Worm (Caenorhabditis elegans) whole organism, L4 larva: ENCODE data around the gene F57F4.1.

Source experiments
- F26F4.8 ChIP-seq: fragments of 200-800 bp; sonication (Bioruptor generic); conservative IDR thresholded peaks from 2 replicates; pipeline ENCODE4 v1.3.6; 2022; ENCODE audit warnings: missing genetic modification characterization, missing compliant biosample characterization
- F37D6.2 ChIP-seq: sonication (generic microtip); optimal IDR thresholded peaks from 2 replicates; lab custom pipeline; 2016; ENCODE audit warnings: mild to moderate bottlenecking, missing genetic modification characterization, missing compliant biosample characterization
- T26A8.4 ChIP-seq: fragments of 200-800 bp; sonication (Bioruptor generic); IDR thresholded peaks from 2 replicates; pipeline ENCODE4 v1.3.6; 2022; ENCODE audit warnings: missing genetic modification characterization, missing compliant biosample characterization
- Y105C5A.15 ChIP-seq: fragments of 200-800 bp; sonication (Bioruptor generic); IDR thresholded peaks from 2 replicates; pipeline ENCODE4 v1.3.6; 2022; ENCODE audit warnings: missing genetic modification characterization, missing compliant biosample characterization
- Y75B8A.6 ChIP-seq: fragments of 200-800 bp; sonication (Bioruptor generic); IDR thresholded peaks from 2 replicates; pipeline ENCODE4 v1.3.6; 2022; ENCODE audit warnings: missing genetic modification reagents, missing genetic modification characterization, missing compliant biosample characterization
- aha-1 ChIP-seq: fragments of 150-350 bp; peaks from one replicate; lab custom pipeline; 2014; ENCODE audit warnings: missing biosample characterization, missing genetic modification characterization
- aly-2 ChIP-seq: sonication (generic microtip); optimal IDR thresholded peaks from 2 replicates; lab custom pipeline; 2018; ENCODE audit warnings: missing biosample characterization, missing genetic modification characterization
- ceh-44 ChIP-seq: fragments of 200-800 bp; sonication (Bioruptor generic); IDR thresholded peaks from 2 replicates; pipeline ENCODE4 v1.3.6; 2022; ENCODE audit warnings: missing genetic modification reagents, missing genetic modification characterization, missing compliant biosample characterization
- ceh-62 ChIP-seq: sonication (generic microtip); optimal IDR thresholded peaks from 2 replicates; lab custom pipeline; 2017; ENCODE audit warnings: missing biosample characterization, missing genetic modification characterization
- cey-2 ChIP-seq: sonication (generic microtip); optimal IDR thresholded peaks from 3 replicates; lab custom pipeline; 2017; ENCODE audit warnings: missing genetic modification characterization, mild to moderate bottlenecking, missing compliant biosample characterization, antibody characterized with exemption, borderline replicate concordance; ENCODE audit not compliant: insufficient read depth
- daf-12 ChIP-seq: fragments of 150-350 bp; optimal IDR thresholded peaks from 2 replicates; lab custom pipeline; 2014; ENCODE audit warnings: missing biosample characterization, missing genetic modification reagents, missing genetic modification characterization
- daf-16 ChIP-seq, 3 experiments: sonication (generic microtip); optimal IDR thresholded peaks; 2 replicates each; lab custom pipeline; 2016 to 2017; ENCODE audit warnings: missing genetic modification characterization in 3 of 3, missing genetic modification reagents in 3 of 3, mild to moderate bottlenecking in 2 of 3, missing compliant biosample characterization in 2 of 3, missing biosample characterization in 1 of 3, moderate library complexity in 1 of 3
- daf-19 ChIP-seq: fragments of 200-800 bp; sonication (Bioruptor generic); conservative IDR thresholded peaks from 2 replicates; pipeline ENCODE4 v1.3.6; 2022; ENCODE audit warnings: missing genetic modification characterization, missing compliant biosample characterization
- dmd-9 ChIP-seq: fragments of 200-800 bp; sonication (Bioruptor generic); IDR thresholded peaks from 2 replicates; pipeline ENCODE4 v1.3.6; 2022; ENCODE audit warnings: missing genetic modification reagents, missing genetic modification characterization, missing compliant biosample characterization
- dpl-1 ChIP-seq: fragments of 150-350 bp; optimal IDR thresholded peaks from 2 replicates; lab custom pipeline; 2014; ENCODE audit warnings: missing biosample characterization, missing genetic modification reagents, missing genetic modification characterization
- dve-1 ChIP-seq: sonication (generic microtip); optimal IDR thresholded peaks from 2 replicates; lab custom pipeline; 2017; ENCODE audit warnings: antibody characterized with exemption, mild to moderate bottlenecking, missing genetic modification characterization, missing compliant biosample characterization; ENCODE audit not compliant: insufficient read depth
- egl-27 ChIP-seq: sonication (generic microtip); optimal IDR thresholded peaks from 3 replicates; lab custom pipeline; 2017; ENCODE audit warnings: missing biosample characterization, missing genetic modification reagents, missing genetic modification characterization
- egl-43 ChIP-seq: fragments of 200-800 bp; sonication (Bioruptor generic); IDR thresholded peaks from 2 replicates; pipeline ENCODE4 v1.3.6; 2022; ENCODE audit warnings: missing genetic modification reagents, missing genetic modification characterization, missing compliant biosample characterization
- fos-1 ChIP-seq: fragments of 150-350 bp; optimal IDR thresholded peaks from 2 replicates; lab custom pipeline; 2014; ENCODE audit warnings: missing biosample characterization, missing genetic modification characterization
- hlh-11 ChIP-seq: fragments of 200-800 bp; sonication (Bioruptor generic); optimal IDR thresholded peaks from 2 replicates; lab custom pipeline; 2018; ENCODE audit warnings: mild to moderate bottlenecking, missing genetic modification characterization, missing compliant biosample characterization
- hlh-30 ChIP-seq: sonication (generic microtip); optimal IDR thresholded peaks from 2 replicates; lab custom pipeline; 2017; ENCODE audit warnings: antibody characterized with exemption, mild to moderate bottlenecking, missing genetic modification characterization, missing compliant biosample characterization; ENCODE audit not compliant: insufficient read depth
- lin-15B ChIP-seq: fragments of 150-350 bp; sonication (generic microtip); optimal IDR thresholded peaks from 3 replicates; lab custom pipeline; 2014; ENCODE audit warnings: missing biosample characterization, missing genetic modification characterization
- lin-29 ChIP-seq: fragments of 200-800 bp; sonication (Bioruptor generic); IDR thresholded peaks from 2 replicates; pipeline ENCODE4 v1.3.6; 2022; ENCODE audit warnings: missing genetic modification reagents, missing genetic modification characterization, missing compliant biosample characterization
- lin-38 ChIP-seq: fragments of 200-800 bp; sonication (Bioruptor generic); IDR thresholded peaks from 2 replicates; pipeline ENCODE4 v1.3.6; 2022; ENCODE audit warnings: missing genetic modification reagents, missing genetic modification characterization, missing compliant biosample characterization
- lin-39 ChIP-seq: fragments of 150-350 bp; optimal IDR thresholded peaks from 2 replicates; lab custom pipeline; 2014; ENCODE audit warnings: missing biosample characterization, missing genetic modification reagents, missing genetic modification characterization
- lir-3 ChIP-seq: sonication (generic microtip); optimal IDR thresholded peaks from 2 replicates; lab custom pipeline; 2016; ENCODE audit warnings: mild to moderate bottlenecking, missing genetic modification characterization, missing compliant biosample characterization
- madf-5 ChIP-seq, 2 experiments: fragments of 200-800 bp; sonication (Bioruptor generic); IDR thresholded peaks; 2 replicates each; pipeline ENCODE4 v1.3.6; 2022; ENCODE audit warnings: missing compliant biosample characterization in 2 of 2, missing genetic modification characterization in 2 of 2
- mdl-1 ChIP-seq, 2 experiments: fragments of 150-350 bp in 1 of 2; sonication (generic microtip) in 1 of 2; optimal IDR thresholded peaks; 2 replicates each; lab custom pipeline; 2014 to 2017; ENCODE audit warnings: missing biosample characterization in 2 of 2, missing genetic modification characterization in 2 of 2
- mep-1 ChIP-seq: fragments of 150-350 bp; sonication (generic microtip); optimal IDR thresholded peaks from 3 replicates; lab custom pipeline; 2014; ENCODE audit warnings: missing biosample characterization, missing genetic modification characterization
- mxl-3 ChIP-seq: fragments of 200-800 bp; sonication (Bioruptor generic); optimal IDR thresholded peaks from 2 replicates; lab custom pipeline; 2018; ENCODE audit warnings: mild to moderate bottlenecking, missing genetic modification characterization, missing compliant biosample characterization
- nhr-10 ChIP-seq: fragments of 150-350 bp; optimal IDR thresholded peaks from 2 replicates; lab custom pipeline; 2014; ENCODE audit warnings: missing biosample characterization, missing genetic modification characterization
- nhr-102 ChIP-seq: sonication (generic microtip); optimal IDR thresholded peaks from 2 replicates; lab custom pipeline; 2016; ENCODE audit warnings: mild to moderate bottlenecking, missing genetic modification characterization, moderate library complexity, missing compliant biosample characterization
- nhr-111 ChIP-seq: fragments of 200-800 bp; sonication (Bioruptor generic); optimal IDR thresholded peaks from 2 replicates; lab custom pipeline; 2018; ENCODE audit warnings: mild to moderate bottlenecking, missing genetic modification characterization, missing compliant biosample characterization
- nhr-237 ChIP-seq: sonication (generic microtip); optimal IDR thresholded peaks from 2 replicates; lab custom pipeline; 2017; ENCODE audit warnings: missing biosample characterization, missing genetic modification characterization
- nhr-28 ChIP-seq: fragments of 150-350 bp; optimal IDR thresholded peaks from 2 replicates; lab custom pipeline; 2014; ENCODE audit warnings: missing biosample characterization, missing genetic modification characterization
- nhr-41 ChIP-seq: fragments of 200-800 bp; sonication (Bioruptor generic); IDR thresholded peaks from 2 replicates; pipeline ENCODE4 v1.3.6; 2022; ENCODE audit warnings: missing genetic modification reagents, missing genetic modification characterization, missing compliant biosample characterization
- nhr-6 ChIP-seq: fragments of 150-350 bp; optimal IDR thresholded peaks from 2 replicates; lab custom pipeline; 2014; ENCODE audit warnings: missing biosample characterization, missing genetic modification characterization
- pha-4 ChIP-seq, 2 experiments: fragments of 150-350 bp in 1 of 2; fragments of 200-800 bp in 1 of 2; sonication (Bioruptor generic) in 1 of 2; IDR thresholded peaks in 1 of 2; optimal IDR thresholded peaks in 1 of 2; 2 replicates each; pipeline versions ENCODE4 v1.3.6 to Lab custom; 2014 to 2022; ENCODE audit warnings: missing genetic modification characterization in 2 of 2, missing genetic modification reagents in 2 of 2, missing biosample characterization in 1 of 2, missing compliant biosample characterization in 1 of 2
- php-3 ChIP-seq: fragments of 200-800 bp; sonication (Bioruptor generic); IDR thresholded peaks from 2 replicates; pipeline ENCODE4 v1.3.6; 2022; ENCODE audit warnings: missing genetic modification reagents, missing genetic modification characterization, missing compliant biosample characterization
- pqm-1 ChIP-seq: sonication (generic microtip); optimal IDR thresholded peaks from 2 replicates; lab custom pipeline; 2017; ENCODE audit warnings: missing biosample characterization, missing genetic modification characterization
- tra-1 ChIP-seq: fragments of 200-800 bp; sonication (Bioruptor generic); IDR thresholded peaks from 2 replicates; pipeline ENCODE4 v1.3.6; 2022; ENCODE audit warnings: missing genetic modification reagents, missing genetic modification characterization, missing compliant biosample characterization
- unc-62 ChIP-seq, 3 experiments: fragments of 150-350 bp in 1 of 3; sonication (generic microtip); optimal IDR thresholded peaks in 2 of 3; peaks in 1 of 3; 1 replicate in 1 of 3; 2 replicates in 2 of 3; lab custom pipeline; 2014 to 2017; ENCODE audit warnings: missing biosample characterization in 3 of 3, missing genetic modification characterization in 3 of 3, missing genetic modification reagents in 3 of 3, missing genotype in 1 of 3
- vab-7 ChIP-seq: fragments of 200-800 bp; sonication (Bioruptor generic); IDR thresholded peaks from 2 replicates; pipeline ENCODE4 v1.3.6; 2022; ENCODE audit warnings: missing genetic modification reagents, missing genetic modification characterization, missing compliant biosample characterization
- zfp-3 ChIP-seq: fragments of 200-800 bp; sonication (Bioruptor generic); conservative IDR thresholded peaks from 2 replicates; pipeline ENCODE4 v1.3.6; 2022; ENCODE audit warnings: missing genetic modification reagents, missing genetic modification characterization, missing compliant biosample characterization
- ztf-11 ChIP-seq: fragments of 150-350 bp; optimal IDR thresholded peaks from 2 replicates; lab custom pipeline; 2014; ENCODE audit warnings: missing biosample characterization, missing genetic modification characterization

The F57F4.1 gene

ce11 chrV:6400528-6400927, 10.3 kb downstream of the F57F4.1 start:
- TF ChIP-seq daf-16 (GFP tag; optimal IDR thresholded peaks at IDR 0.05; lab: Kevin White, UChicago) (no peak), daf-16 (tag; optimal IDR thresholded peaks at IDR 0.05; lab: Kevin White, UChicago) (peak; percentile 90), hlh-11 (peak; percentile 1), php-3 (GFP tag; lab: Robert Waterston, UW) (0 out of 2 replicates have a peak, but pooled peaks have one; percentile 8), nhr-28 (tag; lab: Kevin White, UChicago) (peak; percentile 45), pha-4 (GFP tag; IDR thresholded peaks at IDR 0.05; lab: Robert Waterston, UW) (no peak), pha-4 (tag; optimal IDR thresholded peaks at IDR 0.05; lab: Kevin White, UChicago) (no peak), pqm-1 (tag; lab: Kevin White, UChicago) (peak; percentile 51), dve-1 (tag; lab: Kevin White, UChicago) (peak; percentile 41), T26A8.4 (peak; percentile 62; the same call in 1 of the 2 replicates), lin-38 (GFP tag; lab: Robert Waterston, UW) (no peak)

DNA sequence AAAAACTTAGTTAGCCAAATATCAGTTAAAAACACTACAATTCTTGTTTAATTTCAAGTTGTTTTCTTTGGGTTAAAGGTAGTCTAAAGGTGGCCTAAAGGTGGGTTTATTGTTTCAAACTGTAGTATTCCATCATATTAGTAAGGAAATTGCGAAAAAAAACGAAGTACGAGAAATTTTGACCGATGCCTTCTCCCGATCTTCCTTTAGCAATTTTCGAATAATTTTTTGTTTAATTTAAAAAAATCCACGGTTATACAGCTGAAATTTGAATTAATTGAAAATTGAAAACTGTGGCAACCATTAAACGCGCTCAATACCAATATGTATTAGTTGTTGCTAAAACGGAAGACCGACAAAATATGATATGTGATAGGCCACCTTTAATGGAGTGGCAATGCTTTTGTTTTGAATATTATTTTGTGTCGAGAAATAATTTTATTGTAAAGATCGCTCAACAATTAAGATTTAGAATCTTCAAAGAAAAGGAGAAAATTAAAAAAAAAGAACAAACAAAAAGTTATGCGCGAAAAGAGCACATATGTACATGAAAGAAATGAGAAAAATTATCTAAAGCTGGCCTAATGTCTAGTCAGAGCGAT, 10.8 kb downstream of the F57F4.1 start:
- TF ChIP-seq nhr-28 (tag; lab: Kevin White, UChicago) = peak; percentile 17
- TF ChIP-seq fos-1 (tag; lab: Kevin White, UChicago) = no peak
- TF ChIP-seq aha-1 (tag; lab: Kevin White, UChicago) = peak; percentile 3
- no peak for TF ChIP-seq dpl-1
- TF ChIP-seq Y105C5A.15 (GFP tag; lab: Robert Waterston, UW) = no peak
- TF ChIP-seq T26A8.4 = no peak
- TF ChIP-seq tra-1 = peak; percentile 12; the same call in 1 of the 2 replicates
- no peak for TF ChIP-seq lin-39 (tag; lab: Kevin White, UChicago)
- no peak for TF ChIP-seq ztf-11
- TF ChIP-seq pqm-1 (tag; lab: Kevin White, UChicago) = peak; percentile 14
- peak; percentile 77 for TF ChIP-seq Y75B8A.6
- no peak for TF ChIP-seq cey-2 (tag; lab: Kevin White, UChicago)
- no peak for TF ChIP-seq ceh-62 (tag; lab: Kevin White, UChicago)
- TF ChIP-seq daf-16 (GFP tag; optimal IDR thresholded peaks at IDR 0.05; lab: Kevin White, UChicago) = no peak
- no peak for TF ChIP-seq daf-16 (tag; optimal IDR thresholded peaks at IDR 0.05; lab: Kevin White, UChicago)
- no peak for TF ChIP-seq mdl-1 (tag; optimal IDR thresholded peaks at IDR 0.05; lab: Kevin White, UChicago)
- no peak for TF ChIP-seq nhr-41 (GFP tag; lab: Robert Waterston, UW)
- TF ChIP-seq madf-5 (GFP tag; IDR thresholded peaks at IDR 0.05; lab: Robert Waterston, UW) = no peak
- TF ChIP-seq lin-29 (GFP tag; lab: Robert Waterston, UW) = no peak
- no peak for TF ChIP-seq lir-3 (tag; lab: Kevin White, UChicago)
- TF ChIP-seq mxl-3 (GFP tag; lab: Kevin White, UChicago) = no peak
- no peak for TF ChIP-seq ceh-44 (GFP tag; lab: Robert Waterston, UW)
- TF ChIP-seq F26F4.8 (GFP tag; lab: Robert Waterston, UW) = no peak
- no peak for TF ChIP-seq vab-7 (GFP tag; lab: Robert Waterston, UW)
- no peak for TF ChIP-seq dmd-9 (GFP tag; lab: Robert Waterston, UW)
- TF ChIP-seq egl-27 (tag; lab: Kevin White, UChicago) = no peak
- no peak for TF ChIP-seq lin-15B
- peak in 1 of 2 experiments; percentile 57 for TF ChIP-seq unc-62 (GFP tag; optimal IDR thresholded peaks at IDR 0.05 in 1 of 2; lab: Kevin White, UChicago)
- TF ChIP-seq unc-62 (tag; optimal IDR thresholded peaks at IDR 0.05; lab: Kevin White, UChicago) = no peak
- 0 out of 2 replicates have a peak, but pooled peaks have one; percentile 20 for TF ChIP-seq pha-4 (GFP tag; IDR thresholded peaks at IDR 0.05; lab: Robert Waterston, UW)
- TF ChIP-seq pha-4 (tag; optimal IDR thresholded peaks at IDR 0.05; lab: Kevin White, UChicago) = no peak
- no peak for TF ChIP-seq daf-19 (GFP tag; lab: Robert Waterston, UW)
- TF ChIP-seq F37D6.2 (tag; lab: Kevin White, UChicago) = no peak
- TF ChIP-seq nhr-6 (tag; lab: Kevin White, UChicago) = no peak
- no peak for TF ChIP-seq nhr-102 (tag; lab: Kevin White, UChicago)
- no peak for TF ChIP-seq egl-43
- TF ChIP-seq mep-1 (tag; lab: Kevin White, UChicago) = peak; percentile 59
- TF ChIP-seq aly-2 = peak; percentile 77
- peak; percentile 75 for TF ChIP-seq zfp-3 (GFP tag; lab: Robert Waterston, UW)
- TF ChIP-seq hlh-30 (tag; lab: Kevin White, UChicago) = no peak
- TF ChIP-seq nhr-111 (GFP tag; lab: Kevin White, UChicago) = no peak
- peak; percentile 55 for TF ChIP-seq nhr-10 (tag; lab: Kevin White, UChicago)
- TF ChIP-seq daf-12 (tag; lab: Kevin White, UChicago) = no peak
- TF ChIP-seq nhr-237 (tag; lab: Kevin White, UChicago) = no peak
- peak; percentile 42 for TF ChIP-seq lin-38 (GFP tag; lab: Robert Waterston, UW)
